Worm (Caenorhabditis elegans) whole organism, L2 larva: ENCODE data around the gene F28F8.9.

ENCODE experiments used
- ceh-82 ChIP-seq: fragments of 150-350 bp; optimal IDR thresholded peaks from 2 replicates; lab custom pipeline; 2014; ENCODE audit warnings: missing biosample characterization, missing genetic modification characterization
- dmd-4 ChIP-seq: sonication (generic microtip); optimal IDR thresholded peaks from 2 replicates; lab custom pipeline; 2017; ENCODE audit warnings: missing biosample characterization, missing genetic modification characterization
- elt-1 ChIP-seq: fragments of 150-350 bp; optimal IDR thresholded peaks from 2 replicates; lab custom pipeline; 2014; ENCODE audit warnings: missing biosample characterization, missing genetic modification characterization
- gmeb-1 ChIP-seq: fragments of 150-350 bp; optimal IDR thresholded peaks from 2 replicates; lab custom pipeline; 2014; ENCODE audit warnings: missing biosample characterization, missing genetic modification characterization
- nhr-11 ChIP-seq: fragments of 150-350 bp; optimal IDR thresholded peaks from 2 replicates; lab custom pipeline; 2014; ENCODE audit warnings: missing biosample characterization, missing genetic modification characterization
- unc-55 ChIP-seq: fragments of 150-350 bp; sonication (generic microtip); optimal IDR thresholded peaks from 3 replicates; lab custom pipeline; 2014; ENCODE audit warnings: missing biosample characterization, missing genetic modification reagents, missing genetic modification characterization
- ztf-11 ChIP-seq: sonication (generic microtip); optimal IDR thresholded peaks from 2 replicates; lab custom pipeline; 2017; ENCODE audit warnings: missing biosample characterization, missing genetic modification characterization

DNA sequence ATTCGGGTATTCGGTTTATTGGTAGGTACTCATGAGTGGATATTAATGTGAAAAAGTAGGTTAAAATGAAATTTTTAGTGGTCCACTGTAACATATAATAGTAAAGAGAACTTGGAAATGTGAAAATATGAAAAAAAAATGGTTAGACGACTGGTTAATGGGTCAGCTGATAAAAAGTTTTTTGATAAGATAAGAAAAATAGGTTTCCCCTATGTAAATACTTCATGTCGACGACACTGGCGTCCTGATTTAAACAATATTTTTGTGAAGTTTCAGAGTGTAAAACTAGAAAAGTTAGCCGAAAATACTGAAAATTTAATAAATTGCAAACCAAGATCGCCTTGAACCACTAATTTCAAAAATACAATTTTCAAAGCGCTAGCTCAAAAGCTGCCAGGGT lies 45.4 kb downstream of the F28F8.9 start, which contains the start of gene F21A3.11:
- TF ChIP-seq nhr-11: no peak
- no peak for TF ChIP-seq unc-55 (GFP tag; lab: Kevin White, UChicago)
- no peak for TF ChIP-seq dmd-4 (tag; lab: Kevin White, UChicago)
- TF ChIP-seq ceh-82 (tag; lab: Kevin White, UChicago): no peak
- no peak for TF ChIP-seq elt-1 (tag; lab: Kevin White, UChicago)
- TF ChIP-seq gmeb-1 (tag; lab: Kevin White, UChicago): no peak
- no peak for TF ChIP-seq ztf-11 (tag; lab: Kevin White, UChicago)
